Worm (Caenorhabditis elegans) whole organism, early embryonic: Measurements from ENCODE around the gene ncx-10.

Experiments used
- ama-1 ChIP-seq: fragments of 150-350 bp; optimal IDR thresholded peaks from 2 replicates; lab custom pipeline; 2014
- hmbx-1 ChIP-seq: sonication (generic microtip); optimal IDR thresholded peaks from 2 replicates; lab custom pipeline; 2016; ENCODE audit warnings: mild to moderate bottlenecking, missing genetic modification characterization, missing compliant biosample characterization
- hmg-4 ChIP-seq: fragments of 200-800 bp; sonication (Bioruptor generic); optimal IDR thresholded peaks from 2 replicates; lab custom pipeline; 2018; ENCODE audit warnings: mild to moderate bottlenecking, missing genetic modification characterization, missing compliant biosample characterization
- scrt-1 ChIP-seq: fragments of 200-800 bp; sonication (Bioruptor generic); IDR thresholded peaks from 2 replicates; pipeline ENCODE4 v1.3.6; 2022; ENCODE audit warnings: missing genetic modification characterization, missing compliant biosample characterization
- sea-1 ChIP-seq: fragments of 200-800 bp; sonication (Bioruptor generic); conservative IDR thresholded peaks from 2 replicates; pipeline ENCODE4 v1.3.6; 2022; ENCODE audit warnings: missing genetic modification characterization, missing compliant biosample characterization
- tra-4 ChIP-seq: sonication (generic microtip); optimal IDR thresholded peaks from 2 replicates; lab custom pipeline; 2017; ENCODE audit warnings: missing genetic modification characterization, missing compliant biosample characterization

ce11 chrV:7932998-7933397 is at the start of gene ncx-10:
- no peak for TF ChIP-seq ama-1 (lab: Kevin White, UChicago)
- no peak for TF ChIP-seq tra-4 (tag; lab: Kevin White, UChicago)
- TF ChIP-seq hmbx-1 (tag; lab: Kevin White, UChicago) = no peak
- TF ChIP-seq scrt-1 = no peak
- no peak for TF ChIP-seq sea-1
- no peak for TF ChIP-seq hmg-4
